Fruit fly (Drosophila melanogaster): Measurements from ENCODE around the gene Flo2.
A peak's percentile ranks its signal among the peaks of the same experiment; 100 is the strongest.

Gene Flo2

DNA sequence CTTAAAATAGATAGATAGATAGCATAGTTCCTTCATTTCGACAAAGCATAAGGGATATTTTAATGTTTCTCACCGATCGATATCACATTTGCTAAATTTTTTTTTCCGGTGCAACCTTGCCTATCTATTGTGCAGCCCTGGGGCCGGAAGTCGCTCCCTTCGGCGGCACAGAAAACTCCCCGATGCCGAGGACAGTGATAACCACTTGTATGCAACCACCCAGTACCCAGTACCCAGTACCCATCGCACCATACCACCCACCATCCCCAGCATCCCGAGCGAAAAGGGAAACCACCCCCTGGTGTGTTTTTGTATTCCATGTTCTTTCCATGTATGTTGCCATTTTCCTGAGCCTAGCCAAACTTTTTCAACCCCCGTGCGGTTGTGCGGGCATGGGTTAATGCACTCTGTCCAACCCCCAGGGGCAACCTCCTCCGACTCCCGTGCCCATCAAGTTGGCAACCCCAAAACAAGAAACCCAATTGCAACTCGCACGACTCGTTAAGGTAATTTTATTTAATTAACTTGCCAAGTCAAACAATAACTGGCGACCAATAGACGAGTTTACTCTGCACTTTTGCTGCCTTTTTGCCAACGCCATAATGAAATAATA is 2.8 kb downstream of the Flo2 start (continued):
- peak; percentile 8 for TF ChIP-seq CG2678 (tag; optimal IDR thresholded peaks at IDR 0.05)
- TF ChIP-seq Poxn (GFP tag; IDR thresholded peaks at IDR 0.05): no peak
- no peak for TF ChIP-seq CG12071 (GFP tag; optimal IDR thresholded peaks at IDR 0.05)
- peak; percentile 28; the same call in 2 of the 3 replicates for TF ChIP-seq row (GFP tag; IDR thresholded peaks at IDR 0.05)
- TF ChIP-seq seq (GFP tag; IDR thresholded peaks at IDR 0.05): peak; percentile 62; the same call in 1 of the 2 replicates
- no peak for TF ChIP-seq CG18011 (GFP tag; optimal IDR thresholded peaks at IDR 0.05)
- no peak for TF ChIP-seq CG6791 (GFP tag; IDR thresholded peaks at IDR 0.05; ENCODE audit: partially characterized antibody)
- no peak for TF ChIP-seq ato (GFP tag; IDR thresholded peaks at IDR 0.05; ENCODE audit: partially characterized antibody)
- TF ChIP-seq CG17359 (tag; optimal IDR thresholded peaks at IDR 0.05): no peak
- no peak for TF ChIP-seq CG10462 (GFP tag; optimal IDR thresholded peaks at IDR 0.05)
- no peak for TF ChIP-seq bowl (GFP tag; IDR thresholded peaks at IDR 0.05)
- TF ChIP-seq Optix (GFP tag; IDR thresholded peaks at IDR 0.05): 0 out of 3 replicates have a peak, but pooled peaks have one; percentile 28
- no peak for TF ChIP-seq hb (GFP tag; IDR thresholded peaks at IDR 0.05; ENCODE audit: partially characterized antibody)
- no peak for TF ChIP-seq B-H2 (GFP tag; optimal IDR thresholded peaks at IDR 0.05)
- 0 out of 2 replicates have a peak, but pooled peaks have one; percentile 10 for TF ChIP-seq CG31441 (GFP tag; IDR thresholded peaks at IDR 0.05)
- TF ChIP-seq H2.0 (GFP tag; IDR thresholded peaks at IDR 0.05): 0 out of 2 replicates have a peak, but pooled peaks have one; percentile 20
- TF ChIP-seq Atf6 (GFP tag; IDR thresholded peaks at IDR 0.05): peak; percentile 38; the same call in 1 of the 2 replicates
- no peak for TF ChIP-seq CG17186 (GFP tag; optimal IDR thresholded peaks at IDR 0.05)
- TF ChIP-seq chinmo (GFP tag; IDR thresholded peaks at IDR 0.05; ENCODE audit: partially characterized antibody): 0 out of 4 replicates have a peak, but pooled peaks have one; percentile 30

DNA sequence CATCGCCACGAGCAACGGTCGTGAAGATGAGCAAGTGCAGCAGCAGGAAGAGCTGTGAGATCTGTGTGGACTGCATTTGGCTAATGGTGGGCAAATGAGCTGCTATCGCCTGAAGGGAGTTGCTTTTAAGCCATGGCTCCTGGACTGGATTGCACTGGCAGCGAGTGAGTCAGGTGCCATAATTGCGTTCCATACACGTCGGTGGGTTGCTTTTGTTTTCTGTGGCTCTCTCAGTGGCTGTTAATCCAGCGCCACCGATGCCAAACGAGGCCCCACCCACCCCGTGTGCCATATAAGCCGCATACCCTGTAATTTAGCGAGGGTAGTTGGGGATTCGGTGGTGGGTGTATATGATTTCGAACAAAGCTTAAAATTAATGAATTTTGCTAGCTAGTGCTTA is 5.5 kb downstream of the Flo2 start, which contains the start of gene CG12539:
TSS of gene CG12539 (minus strand) at position 101 of the 400 bp plus-strand sequence.
- TF ChIP-seq mirr (GFP tag; optimal IDR thresholded peaks at IDR 0.05) (no peak), Hr3 (GFP tag; optimal IDR thresholded peaks at IDR 0.05) (no peak), D19B (GFP tag; optimal IDR thresholded peaks at IDR 0.05) (peak; percentile 28), HLH3B (GFP tag; IDR thresholded peaks at IDR 0.05) (no peak), CG17912 (GFP tag; optimal IDR thresholded peaks at IDR 0.05) (no peak)

DNA sequence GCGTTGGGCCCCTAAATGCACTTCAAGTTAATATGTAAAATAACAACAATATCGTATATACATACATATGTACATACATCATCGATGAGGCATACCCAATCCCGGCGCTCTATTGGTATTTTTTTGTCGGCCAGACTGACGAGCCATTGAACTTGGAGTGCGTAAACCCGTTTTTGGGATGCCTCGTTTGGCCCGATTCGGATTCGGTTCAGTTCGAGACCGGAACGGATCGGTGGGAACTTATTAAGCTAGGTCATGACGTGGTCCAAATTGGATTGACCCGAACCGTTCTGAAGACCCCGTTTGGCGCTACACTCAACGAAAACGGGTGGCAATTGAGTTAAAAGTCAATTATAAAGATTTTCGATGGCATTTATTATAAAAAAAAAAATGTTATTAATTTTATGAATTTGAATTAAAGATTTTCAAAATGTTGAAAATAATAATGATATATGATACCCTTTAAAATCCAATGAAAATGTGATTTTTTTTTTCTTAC is 7.0 kb downstream of the Flo2 start:
- peak; percentile 24 for TF ChIP-seq CG30403 (GFP tag; optimal IDR thresholded peaks at IDR 0.05)
- TF ChIP-seq PHDP (tag; optimal IDR thresholded peaks at IDR 0.05): peak; percentile 31
- TF ChIP-seq Sox100B (GFP tag; optimal IDR thresholded peaks at IDR 0.05): peak; percentile 18
- TF ChIP-seq CG7839 (tag; optimal IDR thresholded peaks at IDR 0.05): peak; percentile 29
- no peak for TF ChIP-seq CG11456 (GFP tag; IDR thresholded peaks at IDR 0.05)
- TF ChIP-seq CG12769 (tag; optimal IDR thresholded peaks at IDR 0.05): peak; percentile 69
- TF ChIP-seq CG13894 (tag; optimal IDR thresholded peaks at IDR 0.05): peak; percentile 21
- TF ChIP-seq CG7556 (GFP tag; optimal IDR thresholded peaks at IDR 0.05): peak; percentile 8
- TF ChIP-seq dan (GFP tag; IDR thresholded peaks at IDR 0.05): no peak
- peak; percentile 34 for TF ChIP-seq CG2712 (tag; optimal IDR thresholded peaks at IDR 0.05)
- peak; percentile 68 for TF ChIP-seq CG10979 (tag; optimal IDR thresholded peaks at IDR 0.05)
- no peak for TF ChIP-seq knrl (GFP tag; IDR thresholded peaks at IDR 0.05; ENCODE audit: partially characterized antibody)
- TF ChIP-seq ranshi (GFP tag; IDR thresholded peaks at IDR 0.05): no peak
- TF ChIP-seq pan (optimal IDR thresholded peaks at IDR 0.05): no peak
- TF ChIP-seq pan (GFP tag; optimal IDR thresholded peaks at IDR 0.05 in 1 of 2, IDR thresholded peaks at IDR 0.05 in 1 of 2): no peak
- TF ChIP-seq CoRest (tag; optimal IDR thresholded peaks at IDR 0.05): peak; percentile 10
- peak; percentile 58 for TF ChIP-seq gem (tag; optimal IDR thresholded peaks at IDR 0.05)
- TF ChIP-seq fd96Cb (tag; optimal IDR thresholded peaks at IDR 0.05): peak; percentile 13
- TF ChIP-seq nmo (GFP tag; optimal IDR thresholded peaks at IDR 0.05): peak; percentile 39
- TF ChIP-seq chinmo (GFP tag; IDR thresholded peaks at IDR 0.05; ENCODE audit: partially characterized antibody): 0 out of 4 replicates have a peak, but pooled peaks have one; percentile 60
- TF ChIP-seq Sox102F (GFP tag; optimal IDR thresholded peaks at IDR 0.05): peak; percentile 5
- TF ChIP-seq lov (optimal IDR thresholded peaks at IDR 0.05): no peak
- no peak for TF ChIP-seq lov (GFP tag; IDR thresholded peaks at IDR 0.05)
- peak; percentile 54 for TF ChIP-seq Blimp-1 (GFP tag; optimal IDR thresholded peaks at IDR 0.05)
